Fruit fly (Drosophila melanogaster): ENCODE results near the gene Eip74EF.

Gene Eip74EF

DNA sequence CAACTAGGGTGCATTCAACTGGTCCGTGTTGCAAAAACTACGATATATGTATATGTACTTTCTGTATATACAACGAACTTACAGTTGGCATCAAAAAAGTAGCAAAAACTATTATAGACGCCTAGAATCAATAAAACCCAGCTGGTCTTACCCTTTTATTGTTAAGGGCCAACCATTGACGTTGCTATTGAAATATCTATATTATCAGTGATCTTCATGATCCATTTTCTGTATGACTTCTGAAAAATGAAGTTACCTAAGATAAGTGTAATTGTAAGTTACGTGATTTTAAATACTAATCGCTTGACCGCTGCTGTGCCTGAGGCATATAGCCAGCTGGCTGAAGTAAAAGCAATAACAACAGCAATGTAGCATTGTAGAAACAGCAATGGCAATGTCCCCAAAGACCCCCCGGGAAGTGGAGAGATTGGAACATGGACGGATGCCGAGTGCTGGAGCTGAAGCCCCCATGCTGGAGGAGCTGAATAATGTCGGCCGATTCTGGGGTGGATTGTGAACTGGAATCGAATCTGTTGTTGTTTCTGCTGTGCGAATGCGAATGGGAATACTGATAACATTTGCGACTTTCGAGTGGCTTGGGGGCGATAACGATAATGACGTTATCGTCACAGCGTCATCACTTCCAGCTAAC, 38.7 kb upstream of the Eip74EF start (continued):
- peak; percentile 64 for TF ChIP-seq Gug (GFP tag; IDR thresholded peaks at IDR 0.05)
- peak; percentile 87 for TF ChIP-seq CG15336 (GFP tag; IDR thresholded peaks at IDR 0.05)
- TF ChIP-seq CG7368 (GFP tag; optimal IDR thresholded peaks at IDR 0.05): peak; percentile 72
- TF ChIP-seq lz (GFP tag; optimal IDR thresholded peaks at IDR 0.05): peak; percentile 73
- TF ChIP-seq Lpt (GFP tag; optimal IDR thresholded peaks at IDR 0.05): peak; percentile 72
- TF ChIP-seq Eip78C (GFP tag): peak; percentile 95
- TF ChIP-seq CG6792 (GFP tag; optimal IDR thresholded peaks at IDR 0.05): peak; percentile 80
- TF ChIP-seq eg (GFP tag; IDR thresholded peaks at IDR 0.05): peak; percentile 81
- TF ChIP-seq CG6854 (GFP tag; optimal IDR thresholded peaks at IDR 0.05): peak; percentile 35
- TF ChIP-seq CG11294 (GFP tag; IDR thresholded peaks at IDR 0.05): peak; percentile 66; the same call in 1 of the 2 replicates
- peak; percentile 10 for TF ChIP-seq Blimp-1 (GFP tag; optimal IDR thresholded peaks at IDR 0.05)
- TF ChIP-seq net (GFP tag; optimal IDR thresholded peaks at IDR 0.05): peak; percentile 88
- peak; percentile 75 for TF ChIP-seq CG9139 (GFP tag; optimal IDR thresholded peaks at IDR 0.05)
- peak; percentile 82 for TF ChIP-seq dsx (GFP tag; optimal IDR thresholded peaks at IDR 0.05; ENCODE audit: poor library complexity, severe bottlenecking)
- TF ChIP-seq CG3032 (tag; optimal IDR thresholded peaks at IDR 0.05): peak; percentile 81
- TF ChIP-seq Smox (GFP tag; optimal IDR thresholded peaks at IDR 0.05): peak; percentile 64
- TF ChIP-seq fd85E (GFP tag; optimal IDR thresholded peaks at IDR 0.05): no peak
- TF ChIP-seq pdm3 (GFP tag; optimal IDR thresholded peaks at IDR 0.05): peak; percentile 88

dm6 chr3L:17656716-17657395, 37.7 kb upstream of the Eip74EF start:
- TF ChIP-seq eg (GFP tag; IDR thresholded peaks at IDR 0.05): 0 out of 3 replicates have a peak, but pooled peaks have one; percentile 7
- no peak for TF ChIP-seq Hr4 (GFP tag; optimal IDR thresholded peaks at IDR 0.05)

DNA sequence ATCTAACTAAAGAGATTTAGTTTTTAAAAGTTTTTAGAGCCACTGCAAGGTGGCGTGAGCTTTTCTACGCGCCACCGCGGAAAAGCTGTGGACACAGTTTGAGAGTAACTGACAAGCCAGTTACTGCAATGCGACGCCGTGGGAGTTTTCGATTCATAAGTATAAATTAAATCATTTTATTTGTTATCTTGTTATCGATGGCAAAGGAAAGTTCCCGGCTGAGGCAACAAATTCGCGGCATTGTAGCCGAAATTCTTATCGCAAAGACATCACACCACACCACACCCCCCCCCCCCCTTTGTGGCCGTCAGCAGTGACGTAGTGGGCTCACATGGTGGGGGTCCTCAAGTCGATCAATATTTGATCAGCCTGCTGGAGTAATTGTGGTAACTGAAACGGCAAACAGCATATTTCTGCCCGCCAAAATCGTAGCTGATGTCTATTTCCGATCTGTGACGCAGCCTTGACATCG, 36.7 kb upstream of the Eip74EF start:
- TF ChIP-seq CG6854 (GFP tag; optimal IDR thresholded peaks at IDR 0.05) (peak; percentile 20), Sox15 (GFP tag; optimal IDR thresholded peaks at IDR 0.05) (no peak), esn (GFP tag; optimal IDR thresholded peaks at IDR 0.05) (no peak), Blimp-1 (GFP tag; optimal IDR thresholded peaks at IDR 0.05) (no peak), CG9139 (GFP tag; optimal IDR thresholded peaks at IDR 0.05) (no peak), lz (GFP tag; optimal IDR thresholded peaks at IDR 0.05) (no peak), OdsH (GFP tag; optimal IDR thresholded peaks at IDR 0.05) (no peak), CG11762 (GFP tag; optimal IDR thresholded peaks at IDR 0.05; ENCODE audit: insufficient read depth) (no peak), CG6276 (GFP tag; optimal IDR thresholded peaks at IDR 0.05) (no peak), CG32006 (GFP tag; optimal IDR thresholded peaks at IDR 0.05) (no peak), CG11902 (GFP tag; optimal IDR thresholded peaks at IDR 0.05) (no peak), CG16779 (tag; optimal IDR thresholded peaks at IDR 0.05) (no peak), CG10631 (GFP tag; optimal IDR thresholded peaks at IDR 0.05) (no peak), CG10669 (GFP tag; optimal IDR thresholded peaks at IDR 0.05) (peak; percentile 3), fd59A (GFP tag; optimal IDR thresholded peaks at IDR 0.05) (no peak), Eip75B (GFP tag; optimal IDR thresholded peaks at IDR 0.05) (no peak), Eip93F (GFP tag; optimal IDR thresholded peaks at IDR 0.05) (no peak), eg (GFP tag; IDR thresholded peaks at IDR 0.05) (peak; percentile 51; the same call in 1 of the 3 replicates), Sox102F (GFP tag; optimal IDR thresholded peaks at IDR 0.05) (no peak), CG4318 (GFP tag; optimal IDR thresholded peaks at IDR 0.05) (no peak), CG7368 (GFP tag; optimal IDR thresholded peaks at IDR 0.05) (no peak), CG6792 (GFP tag; optimal IDR thresholded peaks at IDR 0.05) (no peak), spab (GFP tag; optimal IDR thresholded peaks at IDR 0.05) (no peak), net (GFP tag; optimal IDR thresholded peaks at IDR 0.05) (no peak), acj6 (GFP tag; optimal IDR thresholded peaks at IDR 0.05) (no peak), salr (GFP tag; optimal IDR thresholded peaks at IDR 0.05) (no peak), Sox14 (GFP tag; optimal IDR thresholded peaks at IDR 0.05) (no peak), ss (GFP tag; optimal IDR thresholded peaks at IDR 0.05) (no peak), pdm3 (GFP tag; optimal IDR thresholded peaks at IDR 0.05) (no peak), CG1621 (tag; optimal IDR thresholded peaks at IDR 0.05) (no peak), CG3032 (tag; optimal IDR thresholded peaks at IDR 0.05) (no peak), Smox (GFP tag; optimal IDR thresholded peaks at IDR 0.05) (no peak), CG8119 (GFP tag; IDR thresholded peaks at IDR 0.05) (0 out of 3 replicates have a peak, but pooled peaks have one; percentile 18), CG15336 (GFP tag; IDR thresholded peaks at IDR 0.05) (0 out of 2 replicates have a peak, but pooled peaks have one; percentile 10), CG34406 (GFP tag; optimal IDR thresholded peaks at IDR 0.05) (no peak), Ets21C (GFP tag; optimal IDR thresholded peaks at IDR 0.05) (no peak)

Data from whole organism, prepupa.